Fruit fly (Drosophila melanogaster) whole organism, pupa: ENCODE measurements around the gene CG11600.

ENCODE experiments used
- CG10348 ChIP-seq: fragments of 200-800 bp; sonication (Bioruptor generic); IDR thresholded peaks from 2 replicates; pipeline ENCODE4 v1.3.6; 2022; ENCODE audit warnings: missing biosample characterization, missing genetic modification characterization
- CG12605 ChIP-seq: fragments of 200-800 bp; sonication (Bioruptor generic); IDR thresholded peaks from 2 replicates; pipeline ENCODE4 v1.3.6; 2022; ENCODE audit warnings: missing biosample characterization, missing genetic modification characterization
- CG13204 ChIP-seq: fragments of 200-800 bp; sonication (Bioruptor generic); optimal IDR thresholded peaks from 2 replicates; lab custom pipeline; 2018; ENCODE audit warnings: missing biosample characterization, mild to moderate bottlenecking, missing genetic modification characterization, moderate library complexity
- CG14655 ChIP-seq: fragments of 200-800 bp; sonication (Bioruptor generic); optimal IDR thresholded peaks from 3 replicates; lab custom pipeline; 2017; ENCODE audit warnings: mild to moderate bottlenecking, missing biosample characterization, missing genetic modification reagents, missing genetic modification characterization
- CG15710 ChIP-seq: fragments of 200-800 bp; sonication (Bioruptor generic); optimal IDR thresholded peaks from 2 replicates; lab custom pipeline; 2018; ENCODE audit warnings: missing biosample characterization, mild to moderate bottlenecking, missing genetic modification characterization, moderate library complexity
- CG17806 ChIP-seq: fragments of 200-800 bp; sonication (Bioruptor generic); optimal IDR thresholded peaks from 2 replicates; lab custom pipeline; 2018; ENCODE audit warnings: missing biosample characterization, mild to moderate bottlenecking, missing genetic modification characterization, moderate library complexity
- CG32121 ChIP-seq: fragments of 200-800 bp; sonication (Bioruptor generic); IDR thresholded peaks from 2 replicates; pipeline ENCODE4 v1.3.6; 2022; ENCODE audit warnings: missing biosample characterization, missing genetic modification characterization
- CG34367 ChIP-seq: fragments of 200-800 bp; sonication (Bioruptor generic); optimal IDR thresholded peaks from 2 replicates; lab custom pipeline; 2018; ENCODE audit warnings: missing biosample characterization, mild to moderate bottlenecking, missing genetic modification characterization
- CG4496 ChIP-seq: fragments of 200-800 bp; sonication (Bioruptor generic); IDR thresholded peaks from 3 replicates; pipeline ENCODE4 v1.3.6; 2022; ENCODE audit warnings: missing biosample characterization, missing genetic modification characterization
- CG8159 ChIP-seq: fragments of 200-800 bp; sonication (Bioruptor generic); optimal IDR thresholded peaks from 3 replicates; lab custom pipeline; 2018; ENCODE audit warnings: missing biosample characterization, mild to moderate bottlenecking, missing genetic modification characterization, moderate library complexity
- CG8301 ChIP-seq: fragments of 200-800 bp; sonication (Bioruptor generic); optimal IDR thresholded peaks from 2 replicates; lab custom pipeline; 2018; ENCODE audit warnings: missing biosample characterization, mild to moderate bottlenecking, missing genetic modification characterization
- CG9948 ChIP-seq: fragments of 200-800 bp; sonication (Bioruptor generic); optimal IDR thresholded peaks from 2 replicates; lab custom pipeline; 2018; ENCODE audit warnings: missing biosample characterization, mild to moderate bottlenecking, missing genetic modification characterization, moderate library complexity
- D1 ChIP-seq: fragments of 200-800 bp; sonication (Bioruptor generic); optimal IDR thresholded peaks from 2 replicates; lab custom pipeline; 2018; ENCODE audit warnings: missing biosample characterization, mild to moderate bottlenecking, missing genetic modification characterization, moderate library complexity
- EcR ChIP-seq: fragments of 200-800 bp; sonication (Bioruptor generic); optimal IDR thresholded peaks from 3 replicates; lab custom pipeline; 2019; ENCODE audit warnings: missing biosample characterization, missing genetic modification characterization, mild to moderate bottlenecking, moderate library complexity, missing genetic modification reagents
- Ets98B ChIP-seq: fragments of 200-800 bp; sonication (Bioruptor generic); IDR thresholded peaks from 2 replicates; pipeline ENCODE4 v1.3.6; 2022; ENCODE audit warnings: missing biosample characterization, missing genetic modification characterization
- Pif1A ChIP-seq: fragments of 200-800 bp; sonication (Bioruptor generic); optimal IDR thresholded peaks from 3 replicates; lab custom pipeline; 2016; ENCODE audit warnings: missing biosample characterization, missing genetic modification characterization
- Pif1B ChIP-seq: fragments of 200-800 bp; sonication (Bioruptor generic); optimal IDR thresholded peaks from 3 replicates; lab custom pipeline; 2016; ENCODE audit warnings: missing biosample characterization, missing genetic modification characterization
- Snoo ChIP-seq: fragments of 200-800 bp; sonication (Bioruptor generic); optimal IDR thresholded peaks from 3 replicates; lab custom pipeline; 2017; ENCODE audit warnings: missing biosample characterization, mild to moderate bottlenecking, missing genetic modification characterization, inconsistent platforms
- fd96Ca ChIP-seq: fragments of 200-800 bp; sonication (Bioruptor generic); IDR thresholded peaks from 3 replicates; pipeline ENCODE4 v1.3.6; 2022; ENCODE audit warnings: missing biosample characterization, missing genetic modification characterization
- gl ChIP-seq: fragments of 200-800 bp; sonication (Bioruptor generic); optimal IDR thresholded peaks from 2 replicates; lab custom pipeline; 2018; ENCODE audit warnings: missing biosample characterization, mild to moderate bottlenecking, missing genetic modification characterization
- rn ChIP-seq: fragments of 200-800 bp; sonication (Bioruptor generic); IDR thresholded peaks from 2 replicates; pipeline ENCODE4 v1.3.6; 2022; ENCODE audit warnings: missing biosample characterization, missing genetic modification characterization

CG11600 gene

dm6 chr3R:12634617-12635016 is 1.7 kb upstream of the CG11600 start, which contains the start of gene CG11598:
CG11598 (plus strand) TSS chr3R:12634917.
- TF ChIP-seq CG12605 (GFP tag; lab: Robert Waterston, UW) (no peak), CG13204 (GFP tag; lab: Kevin White, UChicago) (no peak), CG15710 (no peak)

DNA sequence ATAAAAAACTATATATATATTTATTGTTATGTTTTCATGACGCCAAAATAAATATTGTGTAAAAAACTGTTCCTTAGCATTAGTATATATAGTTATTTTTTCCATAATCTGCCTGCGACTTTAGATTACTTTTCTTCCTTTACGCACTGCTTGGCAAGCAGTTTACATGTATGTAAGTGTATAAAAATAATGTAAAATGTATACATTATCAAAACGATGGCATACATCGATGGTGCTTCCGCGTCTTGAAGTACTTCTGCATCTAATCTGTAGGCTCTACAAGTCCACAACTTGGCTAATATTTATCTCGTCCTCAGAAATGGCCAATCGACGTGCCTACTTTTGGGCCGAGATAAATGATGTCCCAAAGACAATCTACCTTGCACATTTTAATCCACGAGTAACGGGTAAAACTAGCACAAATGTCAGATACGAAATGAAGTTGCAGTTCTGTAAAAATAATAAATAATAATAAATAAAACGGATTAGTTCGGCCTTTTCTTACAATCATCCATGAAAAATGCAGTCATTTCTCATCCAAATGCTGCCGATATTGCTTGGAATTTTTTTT is 1.7 kb downstream of the CG11600 start, which contains the start of gene CG11608:
CG11608 (plus strand) TSS at position 521 of the 571 bp plus-strand sequence.
- TF ChIP-seq CG4496, result no peak
- no peak for TF ChIP-seq fd96Ca (GFP tag; lab: Robert Waterston, UW)
- TF ChIP-seq rn (GFP tag; lab: Robert Waterston, UW), result no peak
- TF ChIP-seq CG10348 (GFP tag; lab: Robert Waterston, UW), result no peak
- no peak for TF ChIP-seq CG14655 (GFP tag; lab: Kevin White, UChicago)
- no peak for TF ChIP-seq CG8159 (tag; lab: Kevin White, UChicago)
- no peak for TF ChIP-seq CG17806 (tag; lab: Kevin White, UChicago)

dm6 chr3R:12641620-12642019 is 5.3 kb downstream of the CG11600 start:
- no peak for TF ChIP-seq rn (GFP tag; lab: Robert Waterston, UW)
- TF ChIP-seq CG15710, result no peak
- TF ChIP-seq CG12605 (GFP tag; lab: Robert Waterston, UW), result no peak
- TF ChIP-seq fd96Ca (GFP tag; lab: Robert Waterston, UW), result no peak
- no peak for TF ChIP-seq CG10348 (GFP tag; lab: Robert Waterston, UW)
- no peak for TF ChIP-seq CG13204 (GFP tag; lab: Kevin White, UChicago)
- TF ChIP-seq CG9948, result no peak
- no peak for TF ChIP-seq CG8301

DNA sequence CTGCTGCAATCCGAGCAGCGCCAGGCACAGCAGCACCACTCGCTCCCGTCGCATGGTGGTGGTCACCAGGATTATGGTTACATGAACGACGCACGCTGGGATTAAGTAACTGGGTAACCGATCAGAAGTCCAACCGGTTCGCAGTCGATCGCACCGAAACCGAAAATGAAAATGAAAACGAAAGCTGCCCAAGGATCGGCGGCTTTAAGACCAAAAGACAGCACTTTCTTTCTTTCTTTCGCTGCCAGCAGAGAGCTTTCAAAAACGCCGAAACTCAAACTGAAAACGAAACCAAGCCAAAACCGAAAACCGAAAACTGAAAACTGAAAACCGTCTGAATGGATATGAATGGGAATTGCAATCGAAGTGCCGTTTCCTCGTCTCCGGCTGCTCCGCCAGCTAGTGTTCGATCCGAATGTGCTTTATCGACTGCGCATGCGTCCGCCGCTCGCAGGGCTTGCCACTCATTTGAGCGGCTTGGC is 5.8 kb downstream of the CG11600 start, which contains the start of gene CG6753:
CG6753 (minus strand) TSS at position 432 of the 482 bp plus-strand sequence.
- TF ChIP-seq CG9948 (no peak), Pif1A (GFP tag; lab: Kevin White, UChicago) (no peak), Snoo (tag; lab: Kevin White, UChicago) (no peak), EcR (GFP tag; lab: Kevin White, UChicago) (no peak), gl (no peak)

dm6 chr3R:12644621-12645310 is 8.4 kb downstream of the CG11600 start:
- TF ChIP-seq EcR (GFP tag; lab: Kevin White, UChicago) (peak; percentile 61), CG12605 (GFP tag; lab: Robert Waterston, UW) (no peak), CG8159 (tag; lab: Kevin White, UChicago) (peak; percentile 9), rn (GFP tag; lab: Robert Waterston, UW) (no peak), Pif1A (GFP tag; lab: Kevin White, UChicago) (peak; percentile 27), CG14655 (GFP tag; lab: Kevin White, UChicago) (no peak), CG32121 (GFP tag; lab: Robert Waterston, UW) (no peak), Ets98B (GFP tag; lab: Robert Waterston, UW) (no peak)

dm6 chr3R:12645771-12646317 is 9.5 kb downstream of the CG11600 start:
- TF ChIP-seq Pif1B (GFP tag; lab: Kevin White, UChicago), result no peak
- TF ChIP-seq D1 (tag; lab: Kevin White, UChicago), result no peak
- TF ChIP-seq CG10348 (GFP tag; lab: Robert Waterston, UW), result no peak
- no peak for TF ChIP-seq CG17806 (tag; lab: Kevin White, UChicago)
- no peak for TF ChIP-seq CG15710
- no peak for TF ChIP-seq CG12605 (GFP tag; lab: Robert Waterston, UW)
- no peak for TF ChIP-seq Snoo (tag; lab: Kevin White, UChicago)
- TF ChIP-seq CG34367 (tag; lab: Kevin White, UChicago), result no peak
- no peak for TF ChIP-seq Pif1A (GFP tag; lab: Kevin White, UChicago)
- no peak for TF ChIP-seq CG4496
- no peak for TF ChIP-seq CG9948
- TF ChIP-seq CG8159 (tag; lab: Kevin White, UChicago), result no peak
- TF ChIP-seq, all 21 proteins: peak for 0

DNA sequence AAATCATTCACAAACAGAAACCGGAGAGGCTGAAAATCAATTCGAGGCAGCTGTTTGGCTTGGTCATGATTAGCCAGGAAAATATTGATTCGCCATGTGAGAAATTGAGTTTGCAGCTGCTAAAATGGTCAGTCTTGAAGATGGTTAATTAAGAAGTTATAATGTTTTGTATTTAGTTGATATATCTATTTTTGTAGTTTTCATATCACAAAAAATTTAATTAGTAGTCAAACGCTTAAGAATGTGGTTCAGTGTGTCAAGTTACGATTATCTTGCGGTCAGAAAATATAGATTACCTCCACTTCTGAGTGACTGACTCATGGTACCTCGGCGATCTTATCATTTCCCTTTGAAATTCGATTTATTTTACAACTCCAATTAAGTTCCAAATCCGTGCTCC is 10.6 kb downstream of the CG11600 start:
- TF ChIP-seq CG12605 (GFP tag; lab: Robert Waterston, UW) (no peak), CG15710 (no peak), CG8159 (tag; lab: Kevin White, UChicago) (no peak), D1 (tag; lab: Kevin White, UChicago) (no peak), CG8301 (no peak), gl (no peak), Pif1A (GFP tag; lab: Kevin White, UChicago) (no peak), CG14655 (GFP tag; lab: Kevin White, UChicago) (no peak), CG10348 (GFP tag; lab: Robert Waterston, UW) (no peak)
